Worm (Caenorhabditis elegans) whole organism, mixed stage, embryonic: ENCODE data around the gene mob-1.

ENCODE experiments used
- blmp-1 ChIP-seq: fragments of 150-350 bp; optimal IDR thresholded peaks from 2 replicates; lab custom pipeline; 2014; ENCODE audit warnings: missing biosample characterization, missing genetic modification characterization
- elt-3 ChIP-seq: fragments of 150-350 bp; optimal IDR thresholded peaks from 2 replicates; lab custom pipeline; 2014; ENCODE audit warnings: missing biosample characterization, missing genetic modification characterization
- ham-2 ChIP-seq: fragments of 200-800 bp; sonication (Bioruptor generic); optimal IDR thresholded peaks from 2 replicates; lab custom pipeline; 2018; ENCODE audit warnings: mild to moderate bottlenecking, missing genetic modification characterization, missing compliant biosample characterization
- lsy-2 ChIP-seq: fragments of 150-350 bp; optimal IDR thresholded peaks from 2 replicates; lab custom pipeline; 2014; ENCODE audit warnings: missing biosample characterization, missing genetic modification characterization
- nhr-237 ChIP-seq: fragments of 150-350 bp; optimal IDR thresholded peaks from 2 replicates; lab custom pipeline; 2014; ENCODE audit warnings: missing biosample characterization, missing genetic modification characterization
- nhr-28 ChIP-seq: fragments of 150-350 bp; optimal IDR thresholded peaks from 2 replicates; lab custom pipeline; 2014; ENCODE audit warnings: missing biosample characterization, missing genetic modification characterization
- pha-4 ChIP-seq: fragments of 150-350 bp; optimal IDR thresholded peaks from 2 replicates; lab custom pipeline; 2018; ENCODE audit warnings: missing biosample characterization, missing genetic modification reagents, missing genetic modification characterization
- snpc-4 ChIP-seq: fragments of 150-350 bp; optimal IDR thresholded peaks from 2 replicates; lab custom pipeline; 2014; ENCODE audit warnings: missing biosample characterization, missing genetic modification characterization
- sptf-1 ChIP-seq: sonication (generic microtip); optimal IDR thresholded peaks from 2 replicates; lab custom pipeline; 2017; ENCODE audit warnings: mild to moderate bottlenecking, missing genetic modification characterization, moderate library complexity, missing compliant biosample characterization
- unc-120 ChIP-seq: sonication (generic microtip); optimal IDR thresholded peaks from 2 replicates; lab custom pipeline; 2017; ENCODE audit warnings: missing genetic modification characterization, missing compliant biosample characterization; ENCODE audit not compliant: poor library complexity, severe bottlenecking
- unc-39 ChIP-seq: fragments of 150-350 bp; optimal IDR thresholded peaks from 2 replicates; lab custom pipeline; 2014; ENCODE audit warnings: missing biosample characterization, missing genetic modification characterization
- unc-62 ChIP-seq: fragments of 150-350 bp; optimal IDR thresholded peaks from 2 replicates; lab custom pipeline; 2014; ENCODE audit warnings: missing biosample characterization, missing genetic modification reagents, missing genetic modification characterization

- TF ChIP-seq sptf-1 (tag; lab: Kevin White, UChicago) (no peak), nhr-28 (no peak), lsy-2 (tag; lab: Kevin White, UChicago) (no peak), elt-3 (tag; lab: Kevin White, UChicago) (no peak), unc-39 (tag; lab: Kevin White, UChicago) (no peak), nhr-237 (tag; lab: Kevin White, UChicago) (no peak), blmp-1 (tag; lab: Kevin White, UChicago) (no peak), ham-2 (GFP tag; lab: Kevin White, UChicago) (no peak), unc-120 (no peak), unc-62 (GFP tag; lab: Kevin White, UChicago) (no peak), snpc-4 (tag; lab: Kevin White, UChicago) (no peak), pha-4 (tag; lab: Kevin White, UChicago) (no peak)
Measured at ce11 chrIV:11893336-11893735, 33.0 kb downstream of the mob-1 start.
